Worm (Caenorhabditis elegans): Measurements from ENCODE around the gene C06A8.6.
A peak's percentile ranks its signal among the peaks of the same experiment; 100 is the strongest.

Gene C06A8.6

DNA sequence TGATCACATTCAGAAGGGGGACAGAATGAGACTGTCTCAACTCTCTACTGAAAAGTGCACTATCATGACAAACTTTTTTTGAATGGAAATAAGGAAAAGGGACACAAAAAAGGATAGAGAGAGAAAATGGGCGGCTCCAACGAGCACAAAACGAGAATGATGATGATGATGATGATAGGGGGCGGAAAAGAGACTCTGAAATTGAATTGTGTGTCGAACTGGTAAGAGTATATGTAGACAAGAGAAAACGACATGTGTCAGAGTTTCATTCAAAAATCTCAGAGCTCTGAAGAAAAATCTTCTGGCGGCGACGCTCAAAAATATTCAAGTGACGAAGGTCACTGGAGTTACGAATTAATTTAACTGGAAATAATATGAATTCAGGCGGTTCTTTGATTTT lies 23.0 kb downstream of the C06A8.6 start:
- TF ChIP-seq ces-1 (GFP tag; optimal IDR thresholded peaks at IDR 0.05) (peak; percentile 52), nhr-237 (tag; optimal IDR thresholded peaks at IDR 0.05) (no peak)

DNA sequence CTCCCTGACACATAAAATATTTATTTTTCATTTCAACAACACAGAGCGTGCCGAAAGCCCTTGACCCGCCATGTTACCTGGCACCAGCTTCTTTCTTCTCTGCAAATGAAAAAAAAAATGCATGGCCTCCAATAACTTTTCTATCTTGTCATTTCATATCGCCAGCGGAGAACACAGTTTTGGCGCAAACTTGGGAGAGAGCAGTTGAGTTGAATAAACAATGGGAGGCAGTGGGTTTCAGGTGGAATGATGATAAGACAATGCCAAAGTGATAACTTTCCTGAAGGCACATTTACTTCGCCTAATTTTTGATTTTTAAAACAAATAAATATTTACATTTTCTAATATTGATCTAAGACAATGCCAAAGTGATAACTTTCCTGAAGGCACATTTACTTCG lies 29.0 kb downstream of the C06A8.6 start:
- TF ChIP-seq ceh-39 (tag; optimal IDR thresholded peaks at IDR 0.05): no peak
- no peak for TF ChIP-seq lsy-2 (tag; optimal IDR thresholded peaks at IDR 0.05)

DNA sequence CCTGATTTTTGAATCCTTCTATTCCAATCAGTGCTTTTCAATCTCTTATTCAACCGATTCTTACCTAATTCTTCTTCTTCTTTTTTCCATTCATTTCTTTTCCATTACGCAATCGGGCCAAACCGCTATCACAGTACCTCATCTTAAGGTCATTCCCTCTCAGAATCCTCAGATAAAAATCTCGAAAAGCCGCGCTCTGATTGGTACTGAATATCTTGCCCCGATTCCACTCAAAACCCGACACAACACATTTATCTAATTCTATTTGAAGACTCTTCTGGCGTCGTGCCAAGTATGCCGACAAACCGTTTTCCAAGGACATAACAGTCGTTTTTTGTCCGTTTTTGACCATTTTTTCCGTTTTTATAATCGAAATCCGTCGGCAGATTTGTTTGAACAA lies 29.6 kb downstream of the C06A8.6 start:
- TF ChIP-seq lsy-2 (tag; optimal IDR thresholded peaks at IDR 0.05) (no peak), zip-8 (tag; optimal IDR thresholded peaks at IDR 0.05) (peak; percentile 36), drap-1 (GFP tag; optimal IDR thresholded peaks at IDR 0.05) (no peak), elt-1 (tag; optimal IDR thresholded peaks at IDR 0.05; ENCODE audit: borderline replicate concordance, insufficient read depth) (peak; percentile 97)

ce11 chrII:7803174-7803573 lies 30.9 kb downstream of the C06A8.6 start:
- TF ChIP-seq lsy-2 (tag; optimal IDR thresholded peaks at IDR 0.05) (no peak), ces-1 (GFP tag; optimal IDR thresholded peaks at IDR 0.05) (peak; percentile 86), nhr-237 (tag; optimal IDR thresholded peaks at IDR 0.05) (no peak), mls-2 (tag; optimal IDR thresholded peaks at IDR 0.05) (no peak), elt-1 (tag; optimal IDR thresholded peaks at IDR 0.05; ENCODE audit: borderline replicate concordance, insufficient read depth) (peak; percentile 62), ceh-39 (tag; optimal IDR thresholded peaks at IDR 0.05) (no peak), nhr-12 (tag; optimal IDR thresholded peaks at IDR 0.05) (no peak), hlh-1 (tag; optimal IDR thresholded peaks at IDR 0.05) (no peak), ceh-83 (GFP tag; optimal IDR thresholded peaks at IDR 0.05) (no peak), lin-32 (GFP tag; optimal IDR thresholded peaks at IDR 0.05) (no peak), tbx-8 (GFP tag; optimal IDR thresholded peaks at IDR 0.05) (no peak), M03D4.4 (tag; optimal IDR thresholded peaks at IDR 0.05) (no peak), bed-3 (GFP tag; optimal IDR thresholded peaks at IDR 0.05) (no peak), elt-3 (tag; optimal IDR thresholded peaks at IDR 0.05) (no peak), blmp-1 (tag; optimal IDR thresholded peaks at IDR 0.05) (no peak), nhr-28 (tag; optimal IDR thresholded peaks at IDR 0.05) (no peak)

ce11 chrII:7806054-7806453 lies 33.8 kb downstream of the C06A8.6 start:
- no peak for TF ChIP-seq lin-32 (GFP tag; optimal IDR thresholded peaks at IDR 0.05)
- TF ChIP-seq sem-2 (GFP tag; optimal IDR thresholded peaks at IDR 0.05): no peak
- TF ChIP-seq tbx-8 (GFP tag; optimal IDR thresholded peaks at IDR 0.05): no peak
- no peak for TF ChIP-seq ceh-83 (GFP tag; optimal IDR thresholded peaks at IDR 0.05)
- TF ChIP-seq unc-120 (tag; optimal IDR thresholded peaks at IDR 0.05; ENCODE audit: poor library complexity, severe bottlenecking): no peak
- no peak for TF ChIP-seq ham-2 (GFP tag; optimal IDR thresholded peaks at IDR 0.05)
- no peak for TF ChIP-seq sptf-1 (tag; optimal IDR thresholded peaks at IDR 0.05)
- no peak for TF ChIP-seq mls-2 (tag; optimal IDR thresholded peaks at IDR 0.05)
- no peak for TF ChIP-seq lsy-2 (tag; optimal IDR thresholded peaks at IDR 0.05)
- TF ChIP-seq nhr-2 (tag; optimal IDR thresholded peaks at IDR 0.05): no peak
- no peak for TF ChIP-seq ceh-39 (tag; optimal IDR thresholded peaks at IDR 0.05)
- no peak for TF ChIP-seq nhr-12 (tag; optimal IDR thresholded peaks at IDR 0.05)
- TF ChIP-seq zip-8 (tag; optimal IDR thresholded peaks at IDR 0.05): no peak
- TF ChIP-seq blmp-1 (tag; optimal IDR thresholded peaks at IDR 0.05): no peak
- TF ChIP-seq cnd-1 (tag; optimal IDR thresholded peaks at IDR 0.05): no peak
- TF ChIP-seq nhr-76 (tag; optimal IDR thresholded peaks at IDR 0.05): no peak

DNA sequence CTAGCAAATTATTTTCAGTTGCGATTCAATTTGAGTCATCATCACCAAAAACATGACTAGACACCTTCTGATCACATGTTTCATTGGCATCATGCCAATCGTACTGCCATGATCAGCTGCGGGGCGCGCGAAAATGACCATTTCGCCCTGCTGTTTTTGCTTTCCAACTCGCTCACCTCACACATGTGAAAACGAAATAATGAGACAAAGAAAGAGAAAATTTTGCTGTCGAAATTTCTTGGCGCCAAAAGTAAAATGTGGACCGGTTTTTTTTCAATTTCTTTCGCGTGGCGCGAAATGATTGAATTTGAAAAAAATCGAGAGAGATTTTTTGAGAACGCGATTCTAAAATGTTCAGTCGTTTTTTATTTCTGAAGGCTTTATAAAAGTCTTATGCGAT lies 34.6 kb downstream of the C06A8.6 start:
- TF ChIP-seq nhr-2 (tag; optimal IDR thresholded peaks at IDR 0.05): no peak
- TF ChIP-seq flh-1 (GFP tag; optimal IDR thresholded peaks at IDR 0.05): no peak
- TF ChIP-seq cnd-1 (tag; optimal IDR thresholded peaks at IDR 0.05): no peak
- no peak for TF ChIP-seq ceh-43 (GFP tag; optimal IDR thresholded peaks at IDR 0.05)
- TF ChIP-seq ztf-11 (tag; optimal IDR thresholded peaks at IDR 0.05): no peak
- TF ChIP-seq snpc-4 (tag; optimal IDR thresholded peaks at IDR 0.05): no peak
- TF ChIP-seq blmp-1 (tag; optimal IDR thresholded peaks at IDR 0.05): no peak
- no peak for TF ChIP-seq bed-3 (GFP tag; optimal IDR thresholded peaks at IDR 0.05)
- no peak for TF ChIP-seq mls-2 (tag; optimal IDR thresholded peaks at IDR 0.05)
- TF ChIP-seq lsy-2 (tag; optimal IDR thresholded peaks at IDR 0.05): no peak
- TF ChIP-seq sem-2 (GFP tag; optimal IDR thresholded peaks at IDR 0.05): no peak
- no peak for TF ChIP-seq nhr-12 (tag; optimal IDR thresholded peaks at IDR 0.05)
- TF ChIP-seq M03D4.4 (tag; optimal IDR thresholded peaks at IDR 0.05): no peak
